Worm (Caenorhabditis elegans): ENCODE data around the gene ddn-3.

The ddn-3 gene

ce11 chrV:14319101-14319781 lies 8.2 kb upstream of the ddn-3 start, which contains the start of gene F47B8.13:
TSS of gene F47B8.13 (minus strand) at chrV:14319731.
- TF ChIP-seq Y55F3AM.14 (GFP tag; optimal IDR thresholded peaks at IDR 0.05) (no peak), nhr-237 (tag; optimal IDR thresholded peaks at IDR 0.05) (no peak), C34F6.9 (tag; optimal IDR thresholded peaks at IDR 0.05) (no peak), nhr-10 (tag; optimal IDR thresholded peaks at IDR 0.05) (no peak), snpc-4 (tag; optimal IDR thresholded peaks at IDR 0.05) (no peak), fos-1 (tag; optimal IDR thresholded peaks at IDR 0.05) (no peak), lin-11 (tag; optimal IDR thresholded peaks at IDR 0.05) (no peak), sma-9 (GFP tag; optimal IDR thresholded peaks at IDR 0.05) (no peak), sma-9 (tag; optimal IDR thresholded peaks at IDR 0.05) (no peak), zag-1 (tag; optimal IDR thresholded peaks at IDR 0.05) (no peak), R02D3.7 (tag; optimal IDR thresholded peaks at IDR 0.05) (no peak), sem-4 (tag; optimal IDR thresholded peaks at IDR 0.05) (no peak), dmd-4 (tag; optimal IDR thresholded peaks at IDR 0.05) (no peak), F13H6.1 (tag; optimal IDR thresholded peaks at IDR 0.05) (no peak)

DNA sequence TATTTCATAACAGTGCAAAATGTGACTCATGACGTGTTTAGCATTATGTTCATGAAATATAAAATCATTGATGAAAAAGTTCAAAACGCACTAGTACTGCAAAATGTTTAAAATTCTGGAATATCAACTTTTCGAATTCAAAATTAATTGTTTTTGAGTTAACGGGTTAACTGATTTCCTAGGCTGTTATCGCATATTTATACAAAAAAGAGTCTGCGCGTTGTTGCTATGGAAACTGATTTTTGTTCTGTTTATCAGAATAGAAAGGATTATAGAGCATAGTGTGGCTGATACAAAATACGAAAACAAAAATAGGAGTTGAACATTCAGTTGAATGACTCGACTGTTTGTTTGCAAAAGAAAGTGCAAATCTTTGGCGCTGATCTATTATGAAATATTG lies 6.6 kb upstream of the ddn-3 start:
- no peak for TF ChIP-seq nhr-6 (tag; optimal IDR thresholded peaks at IDR 0.05)
- no peak for TF ChIP-seq nhr-11 (tag; optimal IDR thresholded peaks at IDR 0.05)
- TF ChIP-seq C34F6.9 (tag; optimal IDR thresholded peaks at IDR 0.05): no peak
- TF ChIP-seq alr-1 (tag; optimal IDR thresholded peaks at IDR 0.05): no peak
- TF ChIP-seq Y55F3AM.14 (GFP tag; optimal IDR thresholded peaks at IDR 0.05): no peak
- TF ChIP-seq egl-27 (tag; optimal IDR thresholded peaks at IDR 0.05): no peak
- TF ChIP-seq nhr-12 (tag; optimal IDR thresholded peaks at IDR 0.05): no peak
- TF ChIP-seq sem-4 (tag; optimal IDR thresholded peaks at IDR 0.05): no peak
- no peak for TF ChIP-seq nhr-77 (tag; optimal IDR thresholded peaks at IDR 0.05)
- TF ChIP-seq elt-1 (tag; optimal IDR thresholded peaks at IDR 0.05): no peak
- TF ChIP-seq elt-3 (tag; optimal IDR thresholded peaks at IDR 0.05): no peak
- TF ChIP-seq unc-62 (GFP tag; optimal IDR thresholded peaks at IDR 0.05): no peak
- TF ChIP-seq nhr-129 (tag; optimal IDR thresholded peaks at IDR 0.05): no peak
- no peak for TF ChIP-seq unc-39 (tag; optimal IDR thresholded peaks at IDR 0.05)
- no peak for TF ChIP-seq R02D3.7 (tag; optimal IDR thresholded peaks at IDR 0.05)
- no peak for TF ChIP-seq lin-39 (tag; optimal IDR thresholded peaks at IDR 0.05)
- TF ChIP-seq mab-5 (tag; optimal IDR thresholded peaks at IDR 0.05): no peak

DNA sequence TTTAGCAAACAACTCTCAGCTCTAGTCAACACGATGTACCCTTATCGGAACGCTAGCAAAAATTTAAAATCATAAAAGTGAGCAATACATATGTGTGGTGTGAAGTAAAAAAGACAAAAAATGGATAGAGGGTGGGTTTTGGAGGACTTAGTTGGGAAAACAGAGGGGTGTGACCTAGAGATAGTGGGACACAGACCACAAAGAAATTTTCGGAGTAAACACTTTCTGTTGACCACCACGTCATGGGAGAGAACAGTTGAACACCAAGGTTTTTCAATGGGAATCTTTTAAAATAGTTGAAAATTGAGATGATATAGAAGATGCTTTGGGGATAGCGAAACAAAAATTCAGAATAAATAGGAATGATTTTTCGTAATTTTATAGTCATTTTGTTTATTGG lies 6.2 kb upstream of the ddn-3 start:
- TF ChIP-seq C34F6.9 (tag; optimal IDR thresholded peaks at IDR 0.05) (peak; percentile 7), nhr-12 (tag; optimal IDR thresholded peaks at IDR 0.05) (no peak), unc-55 (GFP tag; optimal IDR thresholded peaks at IDR 0.05) (peak; percentile 19), aly-2 (tag; optimal IDR thresholded peaks at IDR 0.05) (no peak), nhr-129 (tag; optimal IDR thresholded peaks at IDR 0.05) (peak; percentile 40)

ce11 chrV:14316525-14316924 lies 5.5 kb upstream of the ddn-3 start, which contains the start of gene F47B8.2:
TSS of gene F47B8.2 (minus strand) at chrV:14316625.
- TF ChIP-seq snpc-4 (tag; optimal IDR thresholded peaks at IDR 0.05): no peak
- TF ChIP-seq dmd-4 (tag; optimal IDR thresholded peaks at IDR 0.05): no peak
- TF ChIP-seq ama-1 (optimal IDR thresholded peaks at IDR 0.05): no peak
- no peak for TF ChIP-seq nhr-6 (tag; optimal IDR thresholded peaks at IDR 0.05)
- no peak for TF ChIP-seq unc-62 (GFP tag; optimal IDR thresholded peaks at IDR 0.05)
- TF ChIP-seq fos-1 (tag; optimal IDR thresholded peaks at IDR 0.05): no peak
- TF ChIP-seq sem-4 (tag; optimal IDR thresholded peaks at IDR 0.05): no peak
- TF ChIP-seq lsy-2 (tag; optimal IDR thresholded peaks at IDR 0.05): no peak

- TF ChIP-seq nhr-129 (tag; optimal IDR thresholded peaks at IDR 0.05) (no peak), sem-4 (tag; optimal IDR thresholded peaks at IDR 0.05) (no peak), ztf-1 (GFP tag; conservative IDR thresholded peaks at IDR 0.05) (no peak), nhr-21 (tag; optimal IDR thresholded peaks at IDR 0.05) (no peak), nhr-11 (tag; optimal IDR thresholded peaks at IDR 0.05) (no peak), nhr-237 (tag; optimal IDR thresholded peaks at IDR 0.05) (no peak), unc-55 (GFP tag; optimal IDR thresholded peaks at IDR 0.05) (no peak), lin-11 (tag; optimal IDR thresholded peaks at IDR 0.05) (no peak), ztf-4 (tag; optimal IDR thresholded peaks at IDR 0.05) (no peak), ztf-11 (tag; optimal IDR thresholded peaks at IDR 0.05) (no peak), elt-1 (tag; optimal IDR thresholded peaks at IDR 0.05) (no peak), alr-1 (tag; optimal IDR thresholded peaks at IDR 0.05) (no peak), skn-1 (tag; optimal IDR thresholded peaks at IDR 0.05) (no peak), mdl-1 (tag; optimal IDR thresholded peaks at IDR 0.05) (no peak)
These were observed 3.2 kb upstream of the ddn-3 start, which contains the start of gene F47B8.1 for ce11 chrV:14314236-14314635. TSS of gene F47B8.1 (minus strand) at chrV:14314336.

Data from whole organism, L2 larva.